Worm (Caenorhabditis elegans): ENCODE results near the gene Y54G2A.73.

- TF ChIP-seq nhr-6 (tag; optimal IDR thresholded peaks at IDR 0.05) (no peak), mep-1 (tag; optimal IDR thresholded peaks at IDR 0.05) (no peak), lin-1 (GFP tag; IDR thresholded peaks at IDR 0.05) (no peak)
Measured at ce11 chrIV:3046009-3046408, 37.3 kb upstream of the Y54G2A.73 start.
